Worm (Caenorhabditis elegans) whole organism, L1 larva: ENCODE data around the gene M28.10.

Experiments
- C04F5.9 ChIP-seq: sonication (generic microtip); optimal IDR thresholded peaks from 2 replicates; lab custom pipeline; 2016; ENCODE audit warnings: missing genetic modification characterization, missing compliant biosample characterization
- C16A3.4 ChIP-seq: fragments of 150-350 bp; optimal IDR thresholded peaks from 2 replicates; lab custom pipeline; 2014; ENCODE audit warnings: missing biosample characterization, missing genetic modification characterization
- C34B4.2 ChIP-seq: sonication (generic microtip); optimal IDR thresholded peaks from 2 replicates; lab custom pipeline; 2017; ENCODE audit warnings: mild to moderate bottlenecking, missing genetic modification characterization, missing compliant biosample characterization
- F16B12.6 ChIP-seq: fragments of 150-350 bp; optimal IDR thresholded peaks from 2 replicates; lab custom pipeline; 2014; ENCODE audit warnings: missing biosample characterization, missing genetic modification characterization
- alr-1 ChIP-seq: fragments of 200-800 bp; sonication (Bioruptor generic); optimal IDR thresholded peaks from 2 replicates; lab custom pipeline; 2018; ENCODE audit warnings: borderline replicate concordance, mild to moderate bottlenecking, missing genetic modification characterization, missing compliant biosample characterization
- aly-2 ChIP-seq: fragments of 150-350 bp; optimal IDR thresholded peaks from 2 replicates; lab custom pipeline; 2014; ENCODE audit warnings: missing biosample characterization, missing genetic modification characterization
- ama-1 ChIP-seq: fragments of 150-350 bp; optimal IDR thresholded peaks from 2 replicates; lab custom pipeline; 2014
- blmp-1 ChIP-seq: fragments of 150-350 bp; optimal IDR thresholded peaks from 2 replicates; lab custom pipeline; 2014; ENCODE audit warnings: missing biosample characterization, missing genetic modification characterization
- ceh-63 ChIP-seq: fragments of 200-800 bp; sonication (Bioruptor generic); optimal IDR thresholded peaks from 2 replicates; lab custom pipeline; 2018; ENCODE audit warnings: mild to moderate bottlenecking, missing genetic modification characterization, missing compliant biosample characterization
- ceh-8 ChIP-seq: fragments of 200-800 bp; sonication (Bioruptor generic); optimal IDR thresholded peaks from 2 replicates; lab custom pipeline; 2018; ENCODE audit warnings: mild to moderate bottlenecking, missing genetic modification characterization, moderate library complexity, missing compliant biosample characterization
- ceh-82 ChIP-seq, 3 experiments: fragments of 150-350 bp in 1 of 3; sonication (generic microtip) in 2 of 3; optimal IDR thresholded peaks; 2 replicates each; lab custom pipeline; 2014 to 2017; ENCODE audit warnings: missing biosample characterization in 3 of 3, missing genetic modification characterization in 3 of 3
- ceh-88 ChIP-seq: fragments of 200-800 bp; sonication (Bioruptor generic); IDR thresholded peaks from 2 replicates; pipeline ENCODE4 v1.3.6; 2022; ENCODE audit warnings: missing genetic modification characterization, missing compliant biosample characterization
- dpl-1 ChIP-seq, 3 experiments: fragments of 150-350 bp in 2 of 3; sonication (generic microtip) in 1 of 3; optimal IDR thresholded peaks; 2 replicates each; lab custom pipeline; 2014 to 2017; ENCODE audit warnings: missing biosample characterization in 3 of 3, missing genetic modification characterization in 3 of 3, missing genetic modification reagents in 3 of 3
- dsc-1 ChIP-seq: sonication (generic microtip); optimal IDR thresholded peaks from 2 replicates; lab custom pipeline; 2016; ENCODE audit warnings: mild to moderate bottlenecking, missing genetic modification characterization, missing compliant biosample characterization
- efl-1 ChIP-seq, 4 experiments: fragments of 150-350 bp; optimal IDR thresholded peaks in 3 of 4; peaks in 1 of 4; 1 replicate in 1 of 4; 2 replicates in 3 of 4; lab custom pipeline; 2014; ENCODE audit warnings: missing biosample characterization in 2 of 4, missing genetic modification characterization in 2 of 4, missing genetic modification reagents in 2 of 4
- efl-3 ChIP-seq: fragments of 200-800 bp; sonication (Bioruptor generic); optimal IDR thresholded peaks from 2 replicates; lab custom pipeline; 2018; ENCODE audit warnings: mild to moderate bottlenecking, missing genetic modification characterization, missing compliant biosample characterization
- elt-3 ChIP-seq, 6 experiments: fragments of 150-350 bp in 1 of 6; sonication (generic microtip); optimal IDR thresholded peaks; 2 replicates each; lab custom pipeline; 2017 to 2018; ENCODE audit warnings: missing biosample characterization in 6 of 6, missing genetic modification characterization in 6 of 6, inconsistent platforms in 1 of 6
- ets-5 ChIP-seq: fragments of 200-800 bp; sonication (Bioruptor generic); IDR thresholded peaks from 2 replicates; pipeline ENCODE4 v1.3.6; 2022; ENCODE audit warnings: missing genetic modification characterization, missing compliant biosample characterization
- fkh-10 ChIP-seq: sonication (generic microtip); optimal IDR thresholded peaks from 2 replicates; lab custom pipeline; 2017; ENCODE audit warnings: missing biosample characterization, missing genetic modification reagents, missing genetic modification characterization
- fos-1 ChIP-seq: fragments of 150-350 bp; optimal IDR thresholded peaks from 2 replicates; lab custom pipeline; 2014; ENCODE audit warnings: missing biosample characterization, missing genetic modification characterization
- grh-1 ChIP-seq: fragments of 200-800 bp; sonication (Bioruptor generic); IDR thresholded peaks from 2 replicates; pipeline ENCODE4 v1.3.6; 2022; ENCODE audit warnings: missing genetic modification reagents, missing genetic modification characterization, missing compliant biosample characterization
- hlh-17 ChIP-seq: fragments of 200-800 bp; sonication (Bioruptor generic); optimal IDR thresholded peaks from 2 replicates; lab custom pipeline; 2018; ENCODE audit warnings: missing genetic modification characterization, mild to moderate bottlenecking, missing compliant biosample characterization, moderate library complexity, borderline replicate concordance
- irx-1 ChIP-seq: sonication (generic microtip); optimal IDR thresholded peaks from 2 replicates; lab custom pipeline; 2016; ENCODE audit warnings: missing genetic modification characterization, missing compliant biosample characterization
- lin-13 ChIP-seq: fragments of 150-350 bp; optimal IDR thresholded peaks from 2 replicates; lab custom pipeline; 2014; ENCODE audit warnings: missing biosample characterization, missing genetic modification reagents, missing genetic modification characterization
- lin-14 ChIP-seq: fragments of 200-800 bp; sonication (Bioruptor generic); optimal IDR thresholded peaks from 2 replicates; lab custom pipeline; 2018; ENCODE audit warnings: mild to moderate bottlenecking, missing genetic modification characterization, moderate library complexity, missing compliant biosample characterization
- lin-35 ChIP-seq, 2 experiments: fragments of 150-350 bp; optimal IDR thresholded peaks; 2 replicates each; lab custom pipeline; 2014; ENCODE audit warnings: missing biosample characterization in 2 of 2, missing genetic modification characterization in 2 of 2, missing genetic modification reagents in 2 of 2
- lsy-2 ChIP-seq, 2 experiments: fragments of 150-350 bp; optimal IDR thresholded peaks; 2 replicates each; lab custom pipeline; 2014; ENCODE audit warnings: missing biosample characterization in 2 of 2, missing genetic modification characterization in 2 of 2
- mdl-1 ChIP-seq, 2 experiments: fragments of 150-350 bp; optimal IDR thresholded peaks; 2 replicates each; lab custom pipeline; 2014 to 2017; ENCODE audit warnings: missing biosample characterization in 2 of 2, missing genetic modification characterization in 2 of 2, inconsistent platforms in 1 of 2
- mef-2 ChIP-seq: fragments of 150-350 bp; optimal IDR thresholded peaks from 2 replicates; lab custom pipeline; 2014; ENCODE audit warnings: missing biosample characterization, missing genetic modification characterization
- mep-1 ChIP-seq: fragments of 150-350 bp; optimal IDR thresholded peaks from 2 replicates; lab custom pipeline; 2014; ENCODE audit warnings: missing biosample characterization, missing genetic modification characterization
- nhr-19 ChIP-seq: fragments of 200-800 bp; sonication (Bioruptor generic); conservative IDR thresholded peaks from 2 replicates; pipeline ENCODE4 v1.3.6; 2022; ENCODE audit warnings: missing genetic modification characterization, missing compliant biosample characterization
- nhr-28 ChIP-seq: fragments of 150-350 bp; optimal IDR thresholded peaks from 2 replicates; lab custom pipeline; 2014; ENCODE audit warnings: missing biosample characterization, missing genetic modification characterization
- nhr-71 ChIP-seq: sonication (generic microtip); optimal IDR thresholded peaks from 2 replicates; lab custom pipeline; 2016; ENCODE audit warnings: mild to moderate bottlenecking, missing genetic modification characterization, moderate library complexity, missing compliant biosample characterization
- nhr-76 ChIP-seq: sonication (generic microtip); optimal IDR thresholded peaks from 2 replicates; lab custom pipeline; 2017; ENCODE audit warnings: missing biosample characterization, missing genetic modification characterization
- pag-3 ChIP-seq: sonication (generic microtip); optimal IDR thresholded peaks from 2 replicates; lab custom pipeline; 2017; ENCODE audit warnings: missing genetic modification characterization, mild to moderate bottlenecking, missing compliant biosample characterization, antibody characterized with exemption, borderline replicate concordance; ENCODE audit not compliant: insufficient read depth
- pax-3 ChIP-seq: fragments of 200-800 bp; sonication (Bioruptor generic); optimal IDR thresholded peaks from 2 replicates; lab custom pipeline; 2018; ENCODE audit warnings: mild to moderate bottlenecking, missing genetic modification characterization, moderate library complexity, missing compliant biosample characterization
- rnt-1 ChIP-seq: sonication (generic microtip); optimal IDR thresholded peaks from 2 replicates; lab custom pipeline; 2016; ENCODE audit warnings: mild to moderate bottlenecking, missing genetic modification characterization, moderate library complexity, missing compliant biosample characterization
- skn-1 ChIP-seq: fragments of 150-350 bp; optimal IDR thresholded peaks from 2 replicates; lab custom pipeline; 2014; ENCODE audit warnings: missing biosample characterization, missing genetic modification characterization
- snu-23 ChIP-seq: sonication (generic microtip); optimal IDR thresholded peaks from 2 replicates; lab custom pipeline; 2016; ENCODE audit warnings: missing genetic modification characterization, missing compliant biosample characterization
- sup-37 ChIP-seq: fragments of 200-800 bp; sonication (Bioruptor generic); optimal IDR thresholded peaks from 2 replicates; lab custom pipeline; 2018; ENCODE audit warnings: mild to moderate bottlenecking, missing genetic modification characterization, missing compliant biosample characterization
- unc-62 ChIP-seq: fragments of 150-350 bp; optimal IDR thresholded peaks from 2 replicates; lab custom pipeline; 2014; ENCODE audit warnings: missing biosample characterization, missing genetic modification reagents, missing genetic modification characterization
- unc-86 ChIP-seq: sonication (generic microtip); optimal IDR thresholded peaks from 2 replicates; lab custom pipeline; 2016; ENCODE audit warnings: missing genetic modification characterization, missing compliant biosample characterization
- unc-98 ChIP-seq: fragments of 200-800 bp; sonication (Bioruptor generic); IDR thresholded peaks from 2 replicates; pipeline ENCODE4 v1.3.6; 2022; ENCODE audit warnings: missing genetic modification characterization, missing compliant biosample characterization
- xbp-1 ChIP-seq: sonication (generic microtip); optimal IDR thresholded peaks from 2 replicates; lab custom pipeline; 2016; ENCODE audit warnings: missing genetic modification characterization, missing compliant biosample characterization
- ztf-11 ChIP-seq, 2 experiments: sonication (generic microtip); optimal IDR thresholded peaks; 2 replicates each; lab custom pipeline; 2016 to 2017; ENCODE audit warnings: missing genetic modification characterization in 2 of 2, missing biosample characterization in 1 of 2, missing compliant biosample characterization in 1 of 2
- ztf-4 ChIP-seq: fragments of 150-350 bp; optimal IDR thresholded peaks from 2 replicates; lab custom pipeline; 2014; ENCODE audit warnings: missing biosample characterization, missing genetic modification characterization

The M28.10 gene

DNA sequence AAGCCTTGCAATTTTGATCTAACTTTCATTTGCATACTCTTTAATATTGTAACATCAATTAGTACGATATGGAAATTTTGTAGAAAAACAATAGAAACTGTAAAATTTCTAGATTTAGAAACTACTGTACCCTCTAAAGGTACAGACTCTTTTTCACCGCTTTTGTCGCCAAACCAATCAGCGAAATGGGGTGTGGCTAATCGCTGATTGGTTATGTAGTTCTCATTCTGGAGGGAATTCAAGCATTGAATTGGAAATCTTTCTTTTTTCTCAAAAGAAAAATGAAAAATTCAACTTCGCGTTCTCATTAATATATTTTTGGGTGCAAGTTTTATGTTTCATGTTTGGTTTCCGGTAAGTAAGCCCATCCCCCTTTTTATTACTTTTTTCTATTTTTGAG, 43.8 kb upstream of the M28.10 start:
- TF ChIP-seq pax-3 (tag; lab: Kevin White, UChicago): no peak
- no peak for TF ChIP-seq grh-1 (GFP tag; lab: Robert Waterston, UW)
- TF ChIP-seq unc-62: no peak
- no peak for TF ChIP-seq pag-3 (tag; lab: Kevin White, UChicago)
- TF ChIP-seq mdl-1 (tag; optimal IDR thresholded peaks at IDR 0.05; lab: Kevin White, UChicago): no peak
- no peak for TF ChIP-seq sup-37 (GFP tag; lab: Kevin White, UChicago)
- TF ChIP-seq ceh-88 (GFP tag; lab: Robert Waterston, UW): no peak
- no peak for TF ChIP-seq irx-1
- no peak for TF ChIP-seq C16A3.4 (tag; lab: Kevin White, UChicago)
- TF ChIP-seq C34B4.2 (tag; lab: Kevin White, UChicago): no peak
- no peak for TF ChIP-seq ztf-11 (tag; optimal IDR thresholded peaks at IDR 0.05; lab: Kevin White, UChicago)

DNA sequence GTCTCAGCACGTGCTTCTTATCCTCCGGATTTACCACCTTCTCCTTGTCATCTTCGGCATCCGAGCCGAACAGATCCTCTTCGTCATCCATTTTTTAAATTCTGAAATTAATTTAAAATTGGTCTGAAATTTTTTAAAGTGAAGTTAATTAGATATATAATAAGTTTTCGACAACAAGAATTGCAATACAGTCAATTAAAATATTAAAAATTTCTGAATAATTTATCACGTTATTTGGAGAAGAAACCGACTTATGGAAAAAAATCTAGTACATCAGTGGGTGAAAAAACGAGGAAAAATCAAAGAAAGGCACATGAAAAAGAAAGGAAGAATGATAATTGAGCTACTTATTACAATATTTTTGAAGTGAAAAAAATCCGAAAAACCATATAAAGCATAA, 41.8 kb upstream of the M28.10 start, which contains the start of gene taf-13:
Gene taf-13, minus strand, starts transcription at position 101 of the 400 bp plus-strand sequence.
- no peak for TF ChIP-seq mep-1 (tag; lab: Kevin White, UChicago)
- no peak for TF ChIP-seq F16B12.6
- TF ChIP-seq C04F5.9 (tag; lab: Kevin White, UChicago): no peak
- no peak for TF ChIP-seq ceh-82 (tag; optimal IDR thresholded peaks at IDR 0.05; lab: Kevin White, UChicago)
- no peak for TF ChIP-seq hlh-17 (GFP tag; lab: Kevin White, UChicago)
- TF ChIP-seq nhr-71 (tag; lab: Kevin White, UChicago): no peak
- TF ChIP-seq ets-5 (GFP tag; lab: Robert Waterston, UW): no peak

DNA sequence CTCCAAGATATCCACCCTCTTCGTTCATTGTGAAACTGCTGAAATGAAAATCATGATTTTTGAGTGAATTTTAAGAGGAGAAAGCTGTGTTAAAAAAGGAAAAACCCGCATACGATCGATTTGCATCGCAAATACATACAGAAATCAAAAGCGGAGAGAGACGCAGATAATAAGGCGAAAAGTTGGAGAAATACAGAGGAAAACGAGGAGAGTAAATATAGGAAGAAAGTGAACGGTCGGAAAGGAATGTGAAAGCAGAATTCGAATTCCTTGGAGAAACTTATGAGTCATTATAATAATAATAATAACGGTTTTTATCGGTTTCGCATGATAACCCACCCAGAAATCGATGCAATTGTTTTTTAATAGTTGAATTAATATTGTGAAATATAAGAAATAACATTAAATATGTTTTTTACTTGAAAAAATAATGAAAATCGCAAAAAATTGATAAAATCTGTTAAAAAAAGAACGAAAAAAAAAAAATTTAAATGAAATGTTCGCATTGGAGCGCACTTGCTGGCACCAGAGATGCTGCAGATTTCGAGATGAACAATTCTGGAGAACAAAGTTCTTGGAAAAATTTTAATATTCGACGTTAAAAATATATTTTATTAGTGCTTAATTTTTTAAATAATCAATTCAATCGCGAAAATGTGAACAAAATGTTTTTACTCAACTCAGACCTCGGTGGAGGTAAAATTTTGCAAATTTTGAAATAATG, 39.9 kb upstream of the M28.10 start, which contains the start of gene ccm-3:
Gene ccm-3, minus strand, starts transcription at position 38 of the 724 bp plus-strand sequence.
- peak; percentile 98 for TF ChIP-seq blmp-1 (tag; lab: Kevin White, UChicago)
- TF ChIP-seq dsc-1 (tag; lab: Kevin White, UChicago): no peak
- peak; percentile 17 for TF ChIP-seq lin-13 (GFP tag; lab: Kevin White, UChicago)
- TF ChIP-seq snu-23 (GFP tag; lab: Kevin White, UChicago): peak; percentile 11
- peak; percentile 50 for TF ChIP-seq C16A3.4 (tag; lab: Kevin White, UChicago)
- no peak for TF ChIP-seq alr-1
- no peak for TF ChIP-seq ztf-4 (tag; lab: Kevin White, UChicago)
- no peak for TF ChIP-seq aly-2 (tag; lab: Kevin White, UChicago)
- no peak for TF ChIP-seq ama-1 (lab: Kevin White, UChicago)
- TF ChIP-seq xbp-1 (tag; lab: Kevin White, UChicago): peak; percentile 23
- TF ChIP-seq lin-14: peak; percentile 63
- peak; percentile 46 to 51 for TF ChIP-seq lin-35 (GFP tag; optimal IDR thresholded peaks at IDR 0.05; lab: Kevin White, UChicago)
- TF ChIP-seq ceh-82 (tag; optimal IDR thresholded peaks at IDR 0.05; lab: Kevin White, UChicago): peak in 2 of 3 experiments; percentile 15 to 54
- TF ChIP-seq nhr-19 (GFP tag; lab: Robert Waterston, UW): 0 out of 2 replicates have a peak, but pooled peaks have one; percentile 22
- no peak for TF ChIP-seq nhr-28 (tag; lab: Kevin White, UChicago)
- peak; percentile 3 for TF ChIP-seq fkh-10
- TF ChIP-seq elt-3 (tag; optimal IDR thresholded peaks at IDR 0.05; lab: Kevin White, UChicago): no peak
- TF ChIP-seq nhr-76 (tag; lab: Kevin White, UChicago): no peak
- TF ChIP-seq unc-98: no peak
- TF ChIP-seq nhr-71 (tag; lab: Kevin White, UChicago): peak; percentile 52
- TF ChIP-seq lsy-2 (tag; optimal IDR thresholded peaks at IDR 0.05; lab: Kevin White, UChicago): peak; percentile 15 to 77
- no peak for TF ChIP-seq ceh-8 (GFP tag; lab: Kevin White, UChicago)
- no peak for TF ChIP-seq fos-1
- no peak for TF ChIP-seq ceh-63 (GFP tag; lab: Kevin White, UChicago)
- no peak for TF ChIP-seq ztf-11 (tag; optimal IDR thresholded peaks at IDR 0.05; lab: Kevin White, UChicago)
- TF ChIP-seq dpl-1 (GFP tag; optimal IDR thresholded peaks at IDR 0.05; lab: Kevin White, UChicago): peak; percentile 26 to 62 (median 34)
- TF ChIP-seq skn-1: no peak
- peak; percentile 42 for TF ChIP-seq rnt-1
- no peak for TF ChIP-seq sup-37 (GFP tag; lab: Kevin White, UChicago)
- peak; percentile 43 to 52 for TF ChIP-seq efl-1 (optimal IDR thresholded peaks at IDR 0.05; lab: Kevin White, UChicago)
- peak in 1 of 2 experiments; percentile 45 for TF ChIP-seq efl-1 (GFP tag; optimal IDR thresholded peaks at IDR 0.05 in 1 of 2; lab: Kevin White, UChicago)
- TF ChIP-seq mef-2 (tag; lab: Kevin White, UChicago): no peak
- peak; percentile 1 for TF ChIP-seq unc-86 (tag; lab: Kevin White, UChicago)
- no peak for TF ChIP-seq efl-3 (GFP tag; lab: Kevin White, UChicago)
